Fruit fly (Drosophila melanogaster) whole organism, embryonic: ENCODE measurements around the gene Gart.

Experiments
- ATbp ChIP-seq: fragments of 200-800 bp; sonication (Bioruptor generic); optimal IDR thresholded peaks from 2 replicates; lab custom pipeline; 2017; ENCODE audit warnings: missing biosample characterization, mild to moderate bottlenecking, missing genetic modification characterization, missing genetic modification reagents
- BEAF-32 ChIP-seq: fragments of 200-800 bp; sonication (Bioruptor generic); optimal IDR thresholded peaks from 3 replicates; lab custom pipeline; 2017; ENCODE audit warnings: missing biosample characterization, missing genetic modification characterization, mild to moderate bottlenecking, moderate library complexity, missing genetic modification reagents
- Bdp1 ChIP-seq: fragments of 200-800 bp; sonication (Bioruptor generic); optimal IDR thresholded peaks from 3 replicates; lab custom pipeline; 2016; ENCODE audit warnings: missing biosample characterization, missing genetic modification characterization
- CG10209 ChIP-seq: fragments of 200-800 bp; sonication (Bioruptor generic); optimal IDR thresholded peaks from 3 replicates; lab custom pipeline; 2017; ENCODE audit warnings: missing biosample characterization, mild to moderate bottlenecking, missing genetic modification characterization, missing genetic modification reagents
- CG10267 ChIP-seq: fragments of 200-800 bp; sonication (Bioruptor generic); optimal IDR thresholded peaks from 2 replicates; lab custom pipeline; 2018; ENCODE audit warnings: missing biosample characterization, mild to moderate bottlenecking, missing genetic modification characterization, moderate library complexity
- CG11456 ChIP-seq: fragments of 200-800 bp; sonication (Bioruptor generic); IDR thresholded peaks from 3 replicates; pipeline ENCODE4 v1.3.6; 2022; ENCODE audit warnings: missing biosample characterization, missing genetic modification characterization
- CG12155 ChIP-seq: fragments of 200-800 bp; sonication (Bioruptor generic); optimal IDR thresholded peaks from 3 replicates; lab custom pipeline; 2016; ENCODE audit warnings: missing biosample characterization, missing genetic modification characterization
- CG12391 ChIP-seq: fragments of 200-800 bp; sonication (Bioruptor generic); optimal IDR thresholded peaks from 3 replicates; lab custom pipeline; 2018; ENCODE audit warnings: missing biosample characterization, mild to moderate bottlenecking, missing genetic modification characterization, moderate library complexity
- CG14441 ChIP-seq: fragments of 200-800 bp; sonication (Bioruptor generic); IDR thresholded peaks from 2 replicates; pipeline ENCODE4 v1.3.6; 2022; ENCODE audit warnings: missing biosample characterization, missing genetic modification characterization
- CG16813 ChIP-seq: fragments of 200-800 bp; sonication (Bioruptor generic); IDR thresholded peaks from 3 replicates; pipeline ENCODE4 v1.3.6; 2022; ENCODE audit warnings: missing biosample characterization, missing genetic modification characterization; ENCODE audit not compliant: partially characterized antibody
- CG16863 ChIP-seq: fragments of 200-800 bp; sonication (Bioruptor generic); optimal IDR thresholded peaks from 3 replicates; lab custom pipeline; 2016; ENCODE audit warnings: missing biosample characterization, missing genetic modification characterization
- CG18262 ChIP-seq: fragments of 200-800 bp; optimal IDR thresholded peaks from 3 replicates; lab custom pipeline; 2019; ENCODE audit warnings: missing biosample characterization, mild to moderate bottlenecking, missing genetic modification characterization, moderate library complexity
- CG30020 ChIP-seq: fragments of 200-800 bp; optimal IDR thresholded peaks from 2 replicates; lab custom pipeline; 2019; ENCODE audit warnings: missing biosample characterization, mild to moderate bottlenecking, missing genetic modification characterization, moderate library complexity
- CG31441 ChIP-seq: fragments of 200-800 bp; sonication (Bioruptor generic); IDR thresholded peaks from 2 replicates; pipeline ENCODE4 v1.3.6; 2022; ENCODE audit warnings: missing biosample characterization, missing genetic modification characterization
- CG3995 ChIP-seq: fragments of 200-800 bp; sonication (Bioruptor generic); optimal IDR thresholded peaks from 3 replicates; lab custom pipeline; 2016; ENCODE audit warnings: missing biosample characterization, missing genetic modification characterization
- CG6791 ChIP-seq: fragments of 200-800 bp; sonication (Bioruptor generic); IDR thresholded peaks from 3 replicates; pipeline ENCODE4 v1.3.6; 2022; ENCODE audit warnings: missing biosample characterization, missing genetic modification characterization; ENCODE audit not compliant: partially characterized antibody
- CG7839 ChIP-seq: fragments of 200-800 bp; sonication (Bioruptor generic); optimal IDR thresholded peaks from 3 replicates; lab custom pipeline; 2018; ENCODE audit warnings: missing biosample characterization, mild to moderate bottlenecking, missing genetic modification characterization, moderate library complexity
- CG7963 ChIP-seq: fragments of 200-800 bp; sonication (Bioruptor generic); IDR thresholded peaks from 3 replicates; pipeline ENCODE4 v1.3.6; 2022; ENCODE audit warnings: missing biosample characterization, missing genetic modification characterization; ENCODE audit not compliant: partially characterized antibody
- CG9932 ChIP-seq: fragments of 200-800 bp; sonication (Bioruptor generic); IDR thresholded peaks from 2 replicates; pipeline ENCODE4 v1.3.6; 2022; ENCODE audit warnings: missing biosample characterization, missing genetic modification characterization
- CoRest ChIP-seq: fragments of 200-800 bp; sonication (Bioruptor generic); optimal IDR thresholded peaks from 3 replicates; lab custom pipeline; 2018; ENCODE audit warnings: missing biosample characterization, mild to moderate bottlenecking, missing genetic modification characterization, moderate library complexity
- D ChIP-seq, 2 experiments: fragments of 200-800 bp in 1 of 2; fragments of >200 bp in 1 of 2; sonication (Bioruptor generic) in 1 of 2; optimal IDR thresholded peaks; 2 replicates in 1 of 2; 3 replicates in 1 of 2; lab custom pipeline; 2017; ENCODE audit warnings: mild to moderate bottlenecking in 1 of 2, missing biosample characterization in 1 of 2, missing genetic modification characterization in 1 of 2, missing genetic modification reagents in 1 of 2
- Dek ChIP-seq: fragments of 200-800 bp; sonication (Bioruptor generic); optimal IDR thresholded peaks from 3 replicates; lab custom pipeline; 2019; ENCODE audit warnings: missing biosample characterization, mild to moderate bottlenecking, missing genetic modification characterization, moderate library complexity
- Fer1 ChIP-seq: fragments of 200-800 bp; sonication (Bioruptor generic); optimal IDR thresholded peaks from 2 replicates; lab custom pipeline; 2017; ENCODE audit warnings: missing biosample characterization, mild to moderate bottlenecking, missing genetic modification characterization
- HLH4C ChIP-seq: fragments of 200-800 bp; sonication (Bioruptor generic); IDR thresholded peaks from 3 replicates; pipeline ENCODE4 v1.3.6; 2022; ENCODE audit warnings: missing biosample characterization, missing genetic modification characterization; ENCODE audit not compliant: partially characterized antibody
- Jarid2 ChIP-seq: fragments of 200-800 bp; sonication (Bioruptor generic); optimal IDR thresholded peaks from 3 replicates; lab custom pipeline; 2017; ENCODE audit warnings: mild to moderate bottlenecking, missing biosample characterization, missing genetic modification reagents, missing genetic modification characterization
- Lhr ChIP-seq: fragments of 200-800 bp; sonication (Bioruptor generic); optimal IDR thresholded peaks from 3 replicates; lab custom pipeline; 2017; ENCODE audit warnings: mild to moderate bottlenecking, missing biosample characterization, missing genetic modification reagents, missing genetic modification characterization
- NC2β ChIP-seq: fragments of 200-800 bp; sonication (Bioruptor generic); optimal IDR thresholded peaks from 2 replicates; lab custom pipeline; 2016; ENCODE audit warnings: missing biosample characterization, missing genetic modification characterization
- Opbp ChIP-seq: fragments of 200-800 bp; sonication (Bioruptor generic); IDR thresholded peaks from 3 replicates; pipeline ENCODE4 v1.3.6; 2022; ENCODE audit warnings: missing biosample characterization, missing genetic modification characterization; ENCODE audit not compliant: partially characterized antibody
- Scr ChIP-seq: fragments of 200-800 bp; sonication (Bioruptor generic); IDR thresholded peaks from 2 replicates; pipeline ENCODE4 v1.3.6; 2022; ENCODE audit warnings: missing biosample characterization, missing genetic modification characterization; ENCODE audit not compliant: partially characterized antibody
- Sin3A ChIP-seq: fragments of >200 bp; optimal IDR thresholded peaks from 2 replicates; lab custom pipeline; 2018
- Sry-δ ChIP-seq: fragments of 200-800 bp; sonication (Bioruptor generic); optimal IDR thresholded peaks from 2 replicates; lab custom pipeline; 2016; ENCODE audit warnings: missing biosample characterization, missing genetic modification characterization
- ac ChIP-seq: fragments of 200-800 bp; sonication (Bioruptor generic); optimal IDR thresholded peaks from 3 replicates; lab custom pipeline; 2017; ENCODE audit warnings: missing biosample characterization, mild to moderate bottlenecking, missing genetic modification characterization
- al ChIP-seq: fragments of 200-800 bp; sonication (Bioruptor generic); IDR thresholded peaks from 2 replicates; pipeline ENCODE4 v1.3.6; 2022; ENCODE audit warnings: missing biosample characterization, missing genetic modification characterization
- bbx ChIP-seq: fragments of 200-800 bp; sonication (Bioruptor generic); IDR thresholded peaks from 2 replicates; pipeline ENCODE4 v1.3.6; 2022; ENCODE audit warnings: missing biosample characterization, missing genetic modification characterization; ENCODE audit not compliant: partially characterized antibody
- cas ChIP-seq: fragments of 200-800 bp; sonication (Bioruptor generic); IDR thresholded peaks from 2 replicates; pipeline ENCODE4 v1.3.6; 2022; ENCODE audit warnings: missing biosample characterization, missing genetic modification characterization
- crol ChIP-seq: fragments of 200-800 bp; sonication (Bioruptor generic); IDR thresholded peaks from 2 replicates; pipeline ENCODE4 v1.3.6; 2022; ENCODE audit warnings: missing biosample characterization, missing genetic modification characterization
- gcm ChIP-seq: fragments of 200-800 bp; sonication (Bioruptor generic); optimal IDR thresholded peaks from 2 replicates; lab custom pipeline; 2019; ENCODE audit warnings: missing biosample characterization, mild to moderate bottlenecking, missing genetic modification characterization, moderate library complexity
- hb ChIP-seq: fragments of 200-800 bp; sonication (Bioruptor generic); IDR thresholded peaks from 3 replicates; pipeline ENCODE4 v1.3.6; 2022; ENCODE audit warnings: missing biosample characterization, missing genetic modification characterization; ENCODE audit not compliant: partially characterized antibody
- hth ChIP-seq: fragments of >200 bp; optimal IDR thresholded peaks from 2 replicates; lab custom pipeline; 2017; ENCODE audit warnings: inconsistent platforms
- jigr1 ChIP-seq: fragments of 200-800 bp; sonication (Bioruptor generic); IDR thresholded peaks from 3 replicates; pipeline ENCODE4 v1.3.6; 2022; ENCODE audit warnings: missing biosample characterization, missing genetic modification characterization
- kah ChIP-seq: fragments of 200-800 bp; sonication (Bioruptor generic); optimal IDR thresholded peaks from 2 replicates; lab custom pipeline; 2018; ENCODE audit warnings: missing biosample characterization, mild to moderate bottlenecking, missing genetic modification characterization
- phol ChIP-seq: fragments of 200-800 bp; sonication (Bioruptor generic); optimal IDR thresholded peaks from 3 replicates; lab custom pipeline; 2018; ENCODE audit warnings: missing biosample characterization, mild to moderate bottlenecking, missing genetic modification characterization, moderate library complexity
- pzg ChIP-seq: fragments of 200-800 bp; sonication (Bioruptor generic); optimal IDR thresholded peaks from 3 replicates; lab custom pipeline; 2018; ENCODE audit warnings: missing biosample characterization, mild to moderate bottlenecking, missing genetic modification characterization, moderate library complexity
- sc ChIP-seq, 3 experiments: fragments of >200 bp in 2 of 3; fragments of 200-800 bp in 1 of 3; sonication (Bioruptor generic) in 1 of 3; optimal IDR thresholded peaks; 2 replicates in 2 of 3; 3 replicates in 1 of 3; lab custom pipeline; 2017; ENCODE audit warnings: mild to moderate bottlenecking in 1 of 3, missing biosample characterization in 1 of 3, missing genetic modification characterization in 1 of 3, missing genetic modification reagents in 1 of 3
- trh ChIP-seq: fragments of 200-800 bp; sonication (Bioruptor generic); optimal IDR thresholded peaks from 2 replicates; lab custom pipeline; 2016; ENCODE audit warnings: missing biosample characterization, missing genetic modification characterization
- vnd ChIP-seq: fragments of 200-800 bp; sonication (Bioruptor generic); IDR thresholded peaks from 3 replicates; pipeline ENCODE4 v1.3.6; 2022; ENCODE audit warnings: missing biosample characterization, missing genetic modification characterization; ENCODE audit not compliant: partially characterized antibody
- vvl ChIP-seq: fragments of 200-800 bp; sonication (Bioruptor generic); IDR thresholded peaks from 2 replicates; pipeline ENCODE4 v1.3.6; 2022; ENCODE audit warnings: missing biosample characterization, missing genetic modification characterization
- zfh2 ChIP-seq: fragments of 200-800 bp; sonication (Bioruptor generic); optimal IDR thresholded peaks from 2 replicates; lab custom pipeline; 2016; ENCODE audit warnings: missing biosample characterization, missing genetic modification characterization

Gene Gart

DNA sequence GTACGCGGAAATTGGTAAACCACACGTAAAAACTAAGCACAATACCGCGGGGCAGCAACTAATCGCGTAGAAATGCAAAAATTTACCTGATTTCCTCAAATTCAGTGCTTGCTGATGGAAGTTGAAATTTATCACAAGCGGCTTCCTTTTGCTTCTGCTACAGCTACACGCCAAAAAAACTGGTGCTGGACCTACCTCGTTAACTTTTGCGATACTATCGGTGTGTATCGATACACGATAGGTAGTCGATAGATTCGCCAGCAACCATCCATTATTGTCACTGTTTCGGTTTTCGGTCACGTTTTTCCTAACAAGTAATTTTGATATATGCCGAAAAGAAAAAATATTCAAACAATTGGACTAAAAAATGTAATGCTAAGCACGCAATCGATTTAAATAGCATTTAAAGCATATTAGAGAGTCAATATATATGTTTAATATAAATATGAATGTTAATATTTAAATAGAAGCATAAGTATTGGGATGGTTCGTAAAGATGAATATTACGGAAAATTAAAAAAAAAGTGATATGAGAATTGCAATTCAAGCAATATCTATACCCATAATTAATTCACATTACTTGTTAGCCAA lies 56.2 kb downstream of the Gart start, which contains the start of gene Sumo (continued):
- TF ChIP-seq crol (GFP tag; lab: Robert Waterston, UW) (no peak), Bdp1 (GFP tag; lab: Kevin White, UChicago) (no peak), CG7963 (GFP tag; lab: Robert Waterston, UW) (peak; percentile 100), Jarid2 (peak; percentile 35), phol (tag; lab: Kevin White, UChicago) (peak; percentile 66), vvl (GFP tag; lab: Robert Waterston, UW) (peak; percentile 10; the same call in 1 of the 2 replicates), hth (no peak), CG12155 (GFP tag; lab: Kevin White, UChicago) (peak; percentile 21), CG31441 (GFP tag; lab: Robert Waterston, UW) (peak; percentile 86), Lhr (peak; percentile 15), bbx (GFP tag; lab: Robert Waterston, UW) (peak; percentile 100), CG18262 (tag; lab: Kevin White, UChicago) (peak; percentile 50), cas (GFP tag; lab: Robert Waterston, UW) (peak; percentile 9; the same call in 1 of the 2 replicates), ac (GFP tag; lab: Kevin White, UChicago) (no peak), trh (GFP tag; lab: Kevin White, UChicago) (no peak), D (optimal IDR thresholded peaks at IDR 0.05; lab: Kevin White, UChicago) (no peak), D (GFP tag; optimal IDR thresholded peaks at IDR 0.05; lab: Kevin White, UChicago) (no peak), jigr1 (no peak), CG10209 (GFP tag; lab: Kevin White, UChicago) (no peak), pzg (GFP tag; lab: Kevin White, UChicago) (peak; percentile 79), CG3995 (peak; percentile 99), CG30020 (peak; percentile 69), zfh2 (GFP tag; lab: Kevin White, UChicago) (no peak), CG12391 (peak; percentile 35), CG9932 (GFP tag; lab: Robert Waterston, UW) (peak; percentile 93), CG16813 (GFP tag; lab: Robert Waterston, UW) (peak; percentile 100), sc (optimal IDR thresholded peaks at IDR 0.05; lab: Kevin White, UChicago) (no peak), sc (GFP tag; optimal IDR thresholded peaks at IDR 0.05; lab: Kevin White, UChicago) (no peak), al (GFP tag; lab: Robert Waterston, UW) (no peak), vnd (GFP tag; lab: Robert Waterston, UW) (peak; percentile 99), CG14441 (GFP tag; lab: Robert Waterston, UW) (peak; percentile 56), Dek (peak; percentile 42), HLH4C (GFP tag; lab: Robert Waterston, UW) (peak; percentile 97), hb (GFP tag; lab: Robert Waterston, UW) (peak; percentile 99), CoRest (tag; lab: Kevin White, UChicago) (peak; percentile 35), CG16863 (GFP tag; lab: Kevin White, UChicago) (no peak), CG10267 (peak; percentile 26), Sin3A (lab: Kevin White, UChicago) (peak; percentile 13), BEAF-32 (GFP tag; lab: Kevin White, UChicago) (peak; percentile 98), CG7839 (tag; lab: Kevin White, UChicago) (peak; percentile 13), ATbp (no peak), Sry-δ (peak; percentile 91), CG11456 (GFP tag; lab: Robert Waterston, UW) (peak; percentile 74; the same call in 2 of the 3 replicates), gcm (GFP tag; lab: Kevin White, UChicago) (no peak), kah (GFP tag; lab: Kevin White, UChicago) (no peak), Fer1 (GFP tag; lab: Kevin White, UChicago) (no peak), Opbp (peak; percentile 100), CG6791 (GFP tag; lab: Robert Waterston, UW) (peak; percentile 100), NC2β (GFP tag; lab: Kevin White, UChicago) (no peak), Scr (GFP tag; lab: Robert Waterston, UW) (peak; percentile 96)
